Worm (Caenorhabditis elegans): ENCODE data around the gene gar-3.

gar-3 gene

DNA sequence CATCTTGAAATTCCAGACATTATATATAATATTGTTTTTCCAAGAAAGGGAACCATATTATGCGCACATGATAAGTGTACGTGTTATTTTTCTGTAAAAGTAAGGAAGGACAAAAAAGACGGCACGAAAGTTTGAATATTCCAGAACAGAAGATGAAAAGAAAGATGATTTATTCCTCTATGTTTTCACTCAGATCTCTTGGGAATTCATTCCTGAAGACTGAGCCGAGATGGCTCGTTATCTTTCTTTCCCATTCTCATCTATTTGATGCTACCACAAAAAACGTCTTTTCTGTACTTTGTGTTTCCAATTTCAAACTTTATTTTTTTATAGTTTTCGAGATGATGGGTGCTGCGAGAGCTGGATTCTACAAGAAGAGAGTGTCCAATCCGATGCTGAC is 24.2 kb upstream of the gar-3 start:
- no peak for TF ChIP-seq unc-86 (tag; optimal IDR thresholded peaks at IDR 0.05)
- no peak for TF ChIP-seq nhr-28 (tag; optimal IDR thresholded peaks at IDR 0.05)
- no peak for TF ChIP-seq ceh-90 (tag; optimal IDR thresholded peaks at IDR 0.05)
- TF ChIP-seq lin-14 (GFP tag; optimal IDR thresholded peaks at IDR 0.05): peak; percentile 38
- TF ChIP-seq C34B4.2 (tag; optimal IDR thresholded peaks at IDR 0.05): no peak
- no peak for TF ChIP-seq sup-37 (GFP tag; optimal IDR thresholded peaks at IDR 0.05)

DNA sequence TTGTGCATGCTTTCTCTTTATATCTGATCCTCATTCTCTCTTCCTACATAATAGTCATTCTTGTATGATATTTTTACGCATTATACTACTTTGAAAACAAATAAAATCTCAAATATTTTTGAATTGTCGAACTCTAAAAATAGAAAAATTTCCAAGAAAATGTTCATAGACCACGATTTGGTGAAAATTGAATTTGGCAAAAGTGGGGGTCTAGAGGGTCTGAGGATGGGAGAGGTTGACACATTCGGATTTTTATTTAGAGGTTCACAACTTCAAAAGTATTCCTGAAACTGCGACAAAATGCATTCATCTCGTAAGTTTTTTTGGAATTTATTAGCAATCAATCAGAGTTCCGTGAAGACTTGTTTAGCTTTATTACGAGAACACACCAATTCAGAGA is 20.5 kb upstream of the gar-3 start, which contains the start of gene glb-22:
Gene glb-22, plus strand, starts transcription at position 301 of the 400 bp plus-strand sequence.
- TF ChIP-seq ztf-11 (tag; optimal IDR thresholded peaks at IDR 0.05): no peak

DNA sequence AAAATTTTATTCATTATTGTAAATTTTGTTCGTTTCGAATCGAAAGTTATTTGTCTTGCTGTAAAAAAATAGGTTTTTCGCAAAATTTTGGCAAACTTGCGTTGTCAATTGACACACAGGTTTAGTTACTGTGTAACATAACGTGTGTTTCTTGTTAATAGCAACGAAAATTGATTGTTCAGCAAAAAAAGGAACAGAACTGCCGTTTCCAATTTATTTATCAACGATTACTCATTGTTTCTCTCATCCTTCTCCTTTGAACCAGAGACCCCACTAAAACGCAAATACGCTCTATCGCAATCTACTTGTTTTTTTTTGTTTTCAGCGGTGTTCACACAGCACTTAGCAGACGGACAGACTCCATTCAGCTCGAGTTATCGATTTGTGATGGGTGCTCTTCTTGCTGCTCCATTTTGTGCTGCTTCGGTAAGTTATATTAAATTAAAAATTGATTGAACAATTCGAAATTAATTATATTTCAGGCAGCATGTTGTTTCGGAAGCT is 18.2 kb upstream of the gar-3 start, which contains the start of gene R11H6.2:
Gene R11H6.2, plus strand, starts transcription at position 326 of the 504 bp plus-strand sequence.
- peak in 1 of 3 experiments; percentile 52 for TF ChIP-seq dpl-1 (GFP tag; optimal IDR thresholded peaks at IDR 0.05)
- TF ChIP-seq lsy-2 (tag; optimal IDR thresholded peaks at IDR 0.05): peak in 1 of 2 experiments; percentile 57
- TF ChIP-seq mef-2 (tag; optimal IDR thresholded peaks at IDR 0.05): no peak
- peak; percentile 31 for TF ChIP-seq rnt-1 (tag; optimal IDR thresholded peaks at IDR 0.05)
- TF ChIP-seq egl-13 (tag; optimal IDR thresholded peaks at IDR 0.05): no peak
- peak; percentile 3 for TF ChIP-seq C16A3.4 (tag; optimal IDR thresholded peaks at IDR 0.05)
- no peak for TF ChIP-seq ceh-8 (GFP tag; optimal IDR thresholded peaks at IDR 0.05)
- TF ChIP-seq efl-1 (optimal IDR thresholded peaks at IDR 0.05): peak; percentile 16 to 35
- peak; percentile 36 to 51 for TF ChIP-seq efl-1 (GFP tag; optimal IDR thresholded peaks at IDR 0.05 in 1 of 2)
- no peak for TF ChIP-seq pax-3 (tag; optimal IDR thresholded peaks at IDR 0.05)
- no peak for TF ChIP-seq ceh-82 (tag; optimal IDR thresholded peaks at IDR 0.05)
- peak; percentile 81 for TF ChIP-seq lin-14 (GFP tag; optimal IDR thresholded peaks at IDR 0.05)
- TF ChIP-seq nhr-237 (tag; optimal IDR thresholded peaks at IDR 0.05): no peak
- TF ChIP-seq unc-98 (GFP tag; IDR thresholded peaks at IDR 0.05): no peak
- TF ChIP-seq xbp-1 (tag; optimal IDR thresholded peaks at IDR 0.05): no peak
- no peak for TF ChIP-seq ceh-88 (GFP tag; IDR thresholded peaks at IDR 0.05)
- TF ChIP-seq hlh-17 (GFP tag; optimal IDR thresholded peaks at IDR 0.05; ENCODE audit: borderline replicate concordance): no peak
- TF ChIP-seq lin-35 (GFP tag; optimal IDR thresholded peaks at IDR 0.05): peak; percentile 19 to 45
- peak; percentile 27 for TF ChIP-seq mep-1 (tag; optimal IDR thresholded peaks at IDR 0.05)
- peak; percentile 1 for TF ChIP-seq blmp-1 (tag; optimal IDR thresholded peaks at IDR 0.05)

DNA sequence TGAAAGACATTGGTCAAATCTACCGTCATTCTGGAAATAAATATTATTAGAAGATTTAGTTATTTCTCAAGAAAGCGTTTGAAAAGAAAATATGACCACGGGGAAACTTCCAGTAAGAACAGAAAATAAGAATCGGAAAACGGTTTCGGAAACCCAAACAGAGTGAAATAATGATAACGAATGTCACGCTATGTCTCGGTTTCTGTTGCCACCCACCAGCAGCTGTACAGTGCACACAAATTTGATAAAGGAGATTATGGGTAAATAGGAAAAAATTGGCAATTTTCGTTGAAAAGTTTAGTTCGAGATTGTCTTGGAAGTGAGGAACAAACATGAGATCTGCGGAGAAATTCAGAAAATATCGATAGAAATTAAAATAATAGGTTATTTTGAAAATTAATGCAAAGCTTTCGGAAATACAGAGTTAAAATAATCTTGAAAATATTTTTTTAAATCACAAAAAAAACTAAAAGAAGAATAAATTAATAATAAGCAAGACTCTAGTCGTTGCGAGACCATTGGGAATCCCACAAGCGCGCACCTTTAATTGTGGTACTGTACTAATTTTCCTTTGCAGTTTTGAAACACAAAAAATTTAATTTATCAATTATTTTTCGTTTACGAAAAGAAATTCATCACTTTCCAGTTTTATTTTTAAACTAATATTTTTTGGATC is 17.6 kb upstream of the gar-3 start, which contains the start of gene pes-9:
Gene pes-9, minus strand, starts transcription at position 30 of the 676 bp plus-strand sequence.
- TF ChIP-seq nhr-90 (tag; optimal IDR thresholded peaks at IDR 0.05; ENCODE audit: poor library complexity) (no peak), mep-1 (tag; optimal IDR thresholded peaks at IDR 0.05) (no peak), ces-1 (GFP tag; optimal IDR thresholded peaks at IDR 0.05) (no peak), mab-9 (GFP tag; IDR thresholded peaks at IDR 0.05) (no peak), lin-35 (GFP tag; optimal IDR thresholded peaks at IDR 0.05) (peak in 1 of 2 experiments; percentile 4), egl-13 (tag; optimal IDR thresholded peaks at IDR 0.05) (no peak), efl-1 (optimal IDR thresholded peaks at IDR 0.05) (no peak), efl-1 (GFP tag; optimal IDR thresholded peaks at IDR 0.05 in 1 of 2) (peak in 1 of 2 experiments; percentile 9), elt-2 (tag; optimal IDR thresholded peaks at IDR 0.05) (peak; percentile 42), ztf-4 (tag; optimal IDR thresholded peaks at IDR 0.05) (no peak)

DNA sequence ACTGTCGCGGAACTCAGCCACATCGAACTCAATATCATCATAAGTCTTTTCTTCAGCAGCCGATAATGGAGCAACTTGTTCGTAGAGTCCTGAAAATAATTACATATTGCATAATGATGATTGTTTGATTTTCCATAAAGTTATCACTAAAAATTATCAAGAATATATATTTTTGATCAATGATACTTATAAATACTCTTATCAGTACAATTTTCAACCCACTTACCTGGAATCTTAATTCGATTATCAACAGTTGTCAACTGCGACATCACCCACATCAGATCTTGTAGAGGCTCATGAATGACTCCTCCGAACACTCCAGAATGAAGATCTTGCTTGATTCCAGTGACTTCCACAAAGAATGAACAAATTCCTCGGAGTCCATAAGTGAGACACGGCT is 16.5 kb upstream of the gar-3 start:
- TF ChIP-seq lin-35 (GFP tag; optimal IDR thresholded peaks at IDR 0.05) (no peak), blmp-1 (tag; optimal IDR thresholded peaks at IDR 0.05) (no peak), nhr-12 (tag; optimal IDR thresholded peaks at IDR 0.05) (no peak), mep-1 (tag; optimal IDR thresholded peaks at IDR 0.05) (no peak), nhr-84 (tag; optimal IDR thresholded peaks at IDR 0.05) (no peak), elt-2 (tag; optimal IDR thresholded peaks at IDR 0.05) (peak; percentile 44), efl-3 (GFP tag; optimal IDR thresholded peaks at IDR 0.05) (no peak), fos-1 (tag; optimal IDR thresholded peaks at IDR 0.05) (no peak), skn-1 (tag; optimal IDR thresholded peaks at IDR 0.05) (no peak)
